Worm (Caenorhabditis elegans): ENCODE measurements around the gene mex-6.

Gene mex-6

ce11 chrII:9518781-9519180 is 5.2 kb upstream of the mex-6 start, which contains the start of the genes sfxn-1.1 and AH6.3:
sfxn-1.1 (minus strand) TSS chrII:9518881.
AH6.3 (plus strand) TSS chrII:9519055.
- TF ChIP-seq pag-3 (tag; optimal IDR thresholded peaks at IDR 0.05; ENCODE audit: borderline replicate concordance) (no peak), hlh-8 (tag; optimal IDR thresholded peaks at IDR 0.05) (no peak), fkh-6 (tag; optimal IDR thresholded peaks at IDR 0.05) (no peak), C08G9.2 (tag; optimal IDR thresholded peaks at IDR 0.05) (no peak), nfya-1 (tag; optimal IDR thresholded peaks at IDR 0.05) (no peak)

DNA sequence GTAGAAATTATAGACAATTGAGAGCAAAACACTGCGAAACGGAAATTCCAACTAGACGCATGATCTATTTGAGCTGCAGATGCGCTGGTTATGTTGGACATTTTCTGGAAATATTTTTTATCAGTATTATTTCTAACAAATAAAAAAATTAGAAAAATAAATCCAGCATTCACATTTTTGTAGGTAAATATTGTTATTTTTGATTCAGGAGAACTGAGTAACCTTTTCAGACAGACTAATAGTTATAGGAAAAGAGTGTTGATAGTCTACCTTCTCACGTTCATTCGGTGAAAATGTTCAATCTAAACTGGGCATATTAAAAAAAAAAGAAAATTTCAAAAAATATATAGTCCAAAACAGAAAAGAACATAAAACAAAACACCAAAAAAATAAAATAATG is 2.4 kb upstream of the mex-6 start, which contains the start of gene sra-1:
Gene sra-1 (minus strand): TSS at position 101 of the 400 bp plus-strand sequence.
- TF ChIP-seq npax-4 (tag; optimal IDR thresholded peaks at IDR 0.05) (no peak), che-1 (tag; optimal IDR thresholded peaks at IDR 0.05) (no peak), Y22D7AL.16 (tag; optimal IDR thresholded peaks at IDR 0.05) (no peak), pha-2 (tag; optimal IDR thresholded peaks at IDR 0.05) (no peak), F13H6.1 (tag; optimal IDR thresholded peaks at IDR 0.05) (no peak), ceh-6 (GFP tag; optimal IDR thresholded peaks at IDR 0.05) (no peak), elt-2 (tag; optimal IDR thresholded peaks at IDR 0.05) (no peak), ceh-22 (tag; optimal IDR thresholded peaks at IDR 0.05) (no peak), sox-4 (tag; optimal IDR thresholded peaks at IDR 0.05) (no peak), ceh-18 (tag; optimal IDR thresholded peaks at IDR 0.05) (no peak), nfya-1 (tag; optimal IDR thresholded peaks at IDR 0.05) (no peak), madf-2 (tag; optimal IDR thresholded peaks at IDR 0.05) (no peak), tbx-7 (tag; optimal IDR thresholded peaks at IDR 0.05) (no peak), tbx-2 (tag; optimal IDR thresholded peaks at IDR 0.05) (no peak), ets-4 (tag; optimal IDR thresholded peaks at IDR 0.05) (no peak), ceh-30 (tag; optimal IDR thresholded peaks at IDR 0.05) (no peak), hlh-13 (GFP tag; optimal IDR thresholded peaks at IDR 0.05) (no peak), C08G9.2 (tag; optimal IDR thresholded peaks at IDR 0.05) (no peak)

DNA sequence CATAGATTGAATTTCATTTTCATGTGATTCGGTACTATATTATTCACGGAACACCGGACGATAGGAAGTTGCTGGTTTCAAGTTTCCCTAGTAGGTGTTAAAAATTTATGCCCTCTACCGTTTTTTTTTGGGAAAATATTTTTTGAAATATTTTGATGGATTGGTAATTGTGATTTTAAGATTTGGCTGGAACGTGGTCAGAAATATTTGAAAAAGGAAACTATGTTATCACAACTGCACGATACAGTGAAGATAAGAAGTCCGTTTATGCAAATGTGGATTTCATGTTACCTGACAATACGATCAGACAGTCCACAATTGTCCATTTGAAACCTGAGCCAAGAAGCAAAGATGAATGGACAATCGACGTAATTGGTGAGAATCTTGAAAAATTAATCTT is 988 bp upstream of the mex-6 start, which contains the start of gene AH6.17:
Gene AH6.17 (plus strand): TSS at position 185 of the 400 bp plus-strand sequence.
- TF ChIP-seq pat-9 (tag; optimal IDR thresholded peaks at IDR 0.05), result no peak
- no peak for TF ChIP-seq Y22D7AL.16 (tag; optimal IDR thresholded peaks at IDR 0.05)
- TF ChIP-seq hlh-13 (GFP tag; optimal IDR thresholded peaks at IDR 0.05), result no peak
- no peak for TF ChIP-seq ceh-22 (tag; optimal IDR thresholded peaks at IDR 0.05)
- no peak for TF ChIP-seq dmd-4 (tag; optimal IDR thresholded peaks at IDR 0.05; ENCODE audit: borderline replicate concordance)
- TF ChIP-seq ama-1 (optimal IDR thresholded peaks at IDR 0.05), result no peak
- TF ChIP-seq ceh-45 (GFP tag; IDR thresholded peaks at IDR 0.05), result no peak
- TF ChIP-seq hlh-15 (tag; optimal IDR thresholded peaks at IDR 0.05), result no peak
- no peak for TF ChIP-seq lim-6 (tag; optimal IDR thresholded peaks at IDR 0.05)
- TF ChIP-seq unc-86 (tag; optimal IDR thresholded peaks at IDR 0.05), result no peak
- no peak for TF ChIP-seq ceh-2 (tag; optimal IDR thresholded peaks at IDR 0.05)
- no peak for TF ChIP-seq nhr-232 (tag; optimal IDR thresholded peaks at IDR 0.05)
- no peak for TF ChIP-seq hlh-8 (tag; optimal IDR thresholded peaks at IDR 0.05)
- no peak for TF ChIP-seq T23F11.4 (GFP tag; optimal IDR thresholded peaks at IDR 0.05)
- TF ChIP-seq pha-2 (tag; optimal IDR thresholded peaks at IDR 0.05), result no peak
- no peak for TF ChIP-seq rnt-1 (tag; optimal IDR thresholded peaks at IDR 0.05)
- TF ChIP-seq K09A11.1 (tag; optimal IDR thresholded peaks at IDR 0.05; ENCODE audit: insufficient read depth), result no peak
- TF ChIP-seq odd-2 (tag; optimal IDR thresholded peaks at IDR 0.05), result no peak

ce11 chrII:9528480-9528879 is 4.5 kb downstream of the mex-6 start, which contains the start of gene sra-2:
sra-2 (plus strand) TSS chrII:9528780.
- TF ChIP-seq lin-11 (tag; optimal IDR thresholded peaks at IDR 0.05) (no peak), hlh-30 (tag; optimal IDR thresholded peaks at IDR 0.05; ENCODE audit: insufficient read depth) (no peak), mec-3 (tag; optimal IDR thresholded peaks at IDR 0.05; ENCODE audit: borderline replicate concordance) (no peak), tbx-7 (tag; optimal IDR thresholded peaks at IDR 0.05) (no peak), T23F11.4 (GFP tag; optimal IDR thresholded peaks at IDR 0.05) (no peak), F13H6.1 (tag; optimal IDR thresholded peaks at IDR 0.05) (no peak), ceh-48 (tag; optimal IDR thresholded peaks at IDR 0.05) (no peak), C38D4.7 (GFP tag; optimal IDR thresholded peaks at IDR 0.05) (no peak), rnt-1 (tag; optimal IDR thresholded peaks at IDR 0.05) (no peak), fkh-6 (tag; optimal IDR thresholded peaks at IDR 0.05) (no peak), unc-55 (GFP tag; optimal IDR thresholded peaks at IDR 0.05) (no peak), sdc-2 (tag; optimal IDR thresholded peaks at IDR 0.05) (no peak), elt-2 (tag; optimal IDR thresholded peaks at IDR 0.05) (no peak), ceh-9 (tag; optimal IDR thresholded peaks at IDR 0.05) (no peak), hlh-15 (tag; optimal IDR thresholded peaks at IDR 0.05) (no peak), ceh-14 (tag; optimal IDR thresholded peaks at IDR 0.05) (no peak)

Measured in whole organism, late embryonic.